Worm (Caenorhabditis elegans) whole organism, L4/young adult: ENCODE data around the gene F20A1.6.

Experiments
- W03F9.2 ChIP-seq: fragments of 150-350 bp; optimal IDR thresholded peaks from 2 replicates; lab custom pipeline; 2014; ENCODE audit warnings: missing biosample characterization, missing genetic modification characterization
- him-1 ChIP-seq: sonication (generic microtip); optimal IDR thresholded peaks from 2 replicates; lab custom pipeline; 2016; ENCODE audit warnings: missing genotype, missing genetic modification reagents, missing genetic modification characterization, missing compliant biosample characterization

- TF ChIP-seq him-1 (no peak), W03F9.2 (no peak)
Observed at ce11 chrV:7051133-7051765, 24.3 kb upstream of the F20A1.6 start, which contains the start of the genes tofu-2 and spig-1.
